Worm (Caenorhabditis elegans): ENCODE results near the gene ZK742.3.

Gene ZK742.3

ce11 chrV:7777098-7777497, 32.6 kb downstream of the ZK742.3 start, which contains the start of gene C26F1.3:
C26F1.3 (plus strand) TSS chrV:7777300.
- TF ChIP-seq sma-9 (GFP tag; optimal IDR thresholded peaks at IDR 0.05) (no peak), sma-9 (tag; optimal IDR thresholded peaks at IDR 0.05) (no peak), nhr-10 (tag; optimal IDR thresholded peaks at IDR 0.05) (no peak), nhr-12 (tag; optimal IDR thresholded peaks at IDR 0.05) (no peak), nhr-23 (tag; optimal IDR thresholded peaks at IDR 0.05) (no peak), lin-11 (tag; optimal IDR thresholded peaks at IDR 0.05) (no peak), lin-13 (GFP tag; optimal IDR thresholded peaks at IDR 0.05) (no peak), ztf-11 (tag; optimal IDR thresholded peaks at IDR 0.05) (no peak), ceh-82 (tag; optimal IDR thresholded peaks at IDR 0.05) (no peak), sem-4 (tag; optimal IDR thresholded peaks at IDR 0.05) (no peak), R02D3.7 (tag; optimal IDR thresholded peaks at IDR 0.05) (no peak), unc-62 (GFP tag; optimal IDR thresholded peaks at IDR 0.05) (no peak), nhr-11 (tag; optimal IDR thresholded peaks at IDR 0.05) (no peak), ztf-1 (GFP tag; conservative IDR thresholded peaks at IDR 0.05) (no peak), nhr-21 (tag; optimal IDR thresholded peaks at IDR 0.05) (no peak), nhr-129 (tag; optimal IDR thresholded peaks at IDR 0.05) (no peak), egl-27 (tag; optimal IDR thresholded peaks at IDR 0.05) (no peak)

ce11 chrV:7776029-7776628, 33.6 kb downstream of the ZK742.3 start, which contains the start of the genes rpl-39 and rps-30:
rpl-39 (minus strand) TSS chrV:7776079.
rps-30 (plus strand) TSS chrV:7776578.
- TF ChIP-seq lsy-2 (tag; optimal IDR thresholded peaks at IDR 0.05) (peak; percentile 68 to 92), fos-1 (tag; optimal IDR thresholded peaks at IDR 0.05) (peak; percentile 73), ZK546.5 (tag; optimal IDR thresholded peaks at IDR 0.05) (peak; percentile 48), elt-1 (tag; optimal IDR thresholded peaks at IDR 0.05) (no peak), peb-1 (tag; optimal IDR thresholded peaks at IDR 0.05) (no peak), egl-27 (tag; optimal IDR thresholded peaks at IDR 0.05) (peak; percentile 47), sma-9 (GFP tag; optimal IDR thresholded peaks at IDR 0.05) (peak; percentile 80), sma-9 (tag; optimal IDR thresholded peaks at IDR 0.05) (no peak), alr-1 (tag; optimal IDR thresholded peaks at IDR 0.05) (no peak), snpc-4 (tag; optimal IDR thresholded peaks at IDR 0.05) (peak; percentile 42), unc-55 (GFP tag; optimal IDR thresholded peaks at IDR 0.05) (peak; percentile 98), ama-1 (optimal IDR thresholded peaks at IDR 0.05) (no peak), nhr-21 (tag; optimal IDR thresholded peaks at IDR 0.05) (peak; percentile 73), ceh-16 (tag; optimal IDR thresholded peaks at IDR 0.05) (peak; percentile 86), lin-13 (GFP tag; optimal IDR thresholded peaks at IDR 0.05) (peak; percentile 78), crh-2 (tag; optimal IDR thresholded peaks at IDR 0.05) (peak; percentile 83), zag-1 (tag; optimal IDR thresholded peaks at IDR 0.05) (peak; percentile 50), mdl-1 (tag; optimal IDR thresholded peaks at IDR 0.05) (no peak), unc-62 (GFP tag; optimal IDR thresholded peaks at IDR 0.05) (no peak), sma-3 (GFP tag; optimal IDR thresholded peaks at IDR 0.05) (peak; percentile 69), F13H6.1 (tag; optimal IDR thresholded peaks at IDR 0.05) (peak; percentile 75), R02D3.7 (tag; optimal IDR thresholded peaks at IDR 0.05) (peak; percentile 59), ceh-82 (tag; optimal IDR thresholded peaks at IDR 0.05) (peak; percentile 56), C34F6.9 (tag; optimal IDR thresholded peaks at IDR 0.05) (peak; percentile 87), nhr-25 (tag; optimal IDR thresholded peaks at IDR 0.05) (peak; percentile 78), mab-5 (tag; optimal IDR thresholded peaks at IDR 0.05) (peak; percentile 69), elt-3 (tag; optimal IDR thresholded peaks at IDR 0.05) (no peak), nhr-129 (tag; optimal IDR thresholded peaks at IDR 0.05) (peak; percentile 88), lin-11 (tag; optimal IDR thresholded peaks at IDR 0.05) (peak; percentile 81), blmp-1 (tag; optimal IDR thresholded peaks at IDR 0.05; ENCODE audit: insufficient read depth) (peak; percentile 66), nhr-10 (tag; optimal IDR thresholded peaks at IDR 0.05) (no peak), gmeb-1 (tag; optimal IDR thresholded peaks at IDR 0.05) (peak; percentile 84)

- no peak for TF ChIP-seq nhr-25 (tag; optimal IDR thresholded peaks at IDR 0.05)
- no peak for TF ChIP-seq crh-2 (tag; optimal IDR thresholded peaks at IDR 0.05)
- TF ChIP-seq nhr-6 (tag; optimal IDR thresholded peaks at IDR 0.05) = no peak
- TF ChIP-seq ztf-4 (tag; optimal IDR thresholded peaks at IDR 0.05) = no peak
- no peak for TF ChIP-seq Y55F3AM.14 (GFP tag; optimal IDR thresholded peaks at IDR 0.05)
- TF ChIP-seq ceh-16 (tag; optimal IDR thresholded peaks at IDR 0.05) = no peak
- no peak for TF ChIP-seq nhr-12 (tag; optimal IDR thresholded peaks at IDR 0.05)
- no peak for TF ChIP-seq nhr-11 (tag; optimal IDR thresholded peaks at IDR 0.05)
- no peak for TF ChIP-seq unc-39 (tag; optimal IDR thresholded peaks at IDR 0.05)
- TF ChIP-seq R02D3.7 (tag; optimal IDR thresholded peaks at IDR 0.05) = no peak
- TF ChIP-seq zag-1 (tag; optimal IDR thresholded peaks at IDR 0.05) = no peak
Measured at ce11 chrV:7775226-7775625, 34.5 kb downstream of the ZK742.3 start.

All from whole organism, L2 larva.